Fruit fly (Drosophila melanogaster) whole organism: ENCODE measurements around the gene CG14079.

Experiments
- Dll ChIP-seq: fragments of >200 bp; optimal IDR thresholded peaks from 2 replicates; lab custom pipeline; 2017
- usp ChIP-seq: fragments of >200 bp; optimal IDR thresholded peaks from 2 replicates; lab custom pipeline; 2017; ENCODE audit warnings: missing biosample characterization, missing genetic modification characterization, mixed read lengths

DNA sequence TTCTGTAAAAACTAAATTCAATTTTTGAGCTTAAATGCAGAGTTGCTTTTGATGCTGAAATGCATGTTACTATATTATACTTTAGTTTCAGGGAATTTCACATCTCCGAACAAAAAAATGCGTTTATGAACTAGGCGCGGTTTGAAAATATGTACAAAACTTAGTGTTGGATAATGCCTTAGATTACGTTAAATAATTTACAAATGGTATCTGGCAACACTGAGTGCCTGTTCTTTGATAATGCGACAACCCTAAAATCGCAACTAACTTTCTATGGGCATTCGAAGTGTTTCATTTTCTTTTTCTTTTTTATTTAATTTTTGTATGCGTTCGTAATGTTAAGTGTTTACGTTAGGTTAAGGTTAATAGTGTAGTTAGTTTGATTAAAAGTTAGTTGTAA, 44.8 kb downstream of the CG14079 start:
- TF ChIP-seq usp (no peak), Dll (lab: Kevin White, UChicago) (no peak)
